Fruit fly (Drosophila melanogaster) whole organism, embryonic: Measurements from ENCODE around the gene CG2256.

Experiments used
- B-H2 ChIP-seq: fragments of 200-800 bp; sonication (Bioruptor generic); optimal IDR thresholded peaks from 2 replicates; lab custom pipeline; 2018; ENCODE audit warnings: missing biosample characterization, mild to moderate bottlenecking, missing genetic modification characterization
- CG42726 ChIP-seq: fragments of 200-800 bp; sonication (Bioruptor generic); IDR thresholded peaks from 2 replicates; pipeline ENCODE4 v1.3.6; 2022; ENCODE audit warnings: missing biosample characterization, missing genetic modification characterization; ENCODE audit not compliant: partially characterized antibody
- Dip3 ChIP-seq: fragments of 200-800 bp; sonication (Bioruptor generic); optimal IDR thresholded peaks from 3 replicates; lab custom pipeline; 2016; ENCODE audit warnings: missing biosample characterization, missing genetic modification characterization
- HLH3B ChIP-seq: fragments of 200-800 bp; sonication (Bioruptor generic); IDR thresholded peaks from 2 replicates; pipeline ENCODE4 v1.3.6; 2022; ENCODE audit warnings: missing biosample characterization, missing genetic modification characterization
- Mrtf ChIP-seq: fragments of 200-800 bp; sonication (Bioruptor generic); IDR thresholded peaks from 3 replicates; pipeline ENCODE4 v1.3.6; 2022; ENCODE audit warnings: missing biosample characterization, missing genetic modification characterization
- Optix ChIP-seq: fragments of 200-800 bp; sonication (Bioruptor generic); IDR thresholded peaks from 3 replicates; pipeline ENCODE4 v1.3.6; 2022; ENCODE audit warnings: missing biosample characterization, missing genetic modification characterization
- Sin3A ChIP-seq: fragments of >200 bp; optimal IDR thresholded peaks from 2 replicates; lab custom pipeline; 2018
- ase ChIP-seq: fragments of 200-800 bp; sonication (Bioruptor generic); IDR thresholded peaks from 3 replicates; pipeline ENCODE4 v1.3.6; 2022; ENCODE audit warnings: missing biosample characterization, missing genetic modification characterization
- ems ChIP-seq: fragments of 200-800 bp; sonication (Bioruptor generic); optimal IDR thresholded peaks from 3 replicates; lab custom pipeline; 2016; ENCODE audit warnings: missing biosample characterization, missing genetic modification characterization
- hkb ChIP-seq, 2 experiments: fragments of 200-800 bp in 1 of 2; fragments of >200 bp in 1 of 2; sonication (Bioruptor generic) in 1 of 2; IDR thresholded peaks in 1 of 2; optimal IDR thresholded peaks in 1 of 2; 2 replicates each; pipeline versions ENCODE4 v1.3.6 to Lab custom; 2017 to 2022; ENCODE audit warnings: missing biosample characterization in 1 of 2, missing genetic modification characterization in 1 of 2
- sens-2 ChIP-seq: fragments of 200-800 bp; sonication (Bioruptor generic); IDR thresholded peaks from 2 replicates; pipeline ENCODE4 v1.3.6; 2022; ENCODE audit warnings: missing biosample characterization, missing genetic modification characterization
- zfh2 ChIP-seq: fragments of 200-800 bp; sonication (Bioruptor generic); optimal IDR thresholded peaks from 2 replicates; lab custom pipeline; 2016; ENCODE audit warnings: missing biosample characterization, missing genetic modification characterization

dm6 chrX:8038934-8039333 is 48.1 kb downstream of the CG2256 start:
- TF ChIP-seq ase (GFP tag; lab: Robert Waterston, UW) (no peak), ems (GFP tag; lab: Kevin White, UChicago) (no peak), sens-2 (GFP tag; lab: Robert Waterston, UW) (no peak), CG42726 (GFP tag; lab: Robert Waterston, UW) (no peak), hkb (optimal IDR thresholded peaks at IDR 0.05; lab: Kevin White, UChicago) (no peak), hkb (GFP tag; IDR thresholded peaks at IDR 0.05; lab: Robert Waterston, UW) (no peak), Optix (GFP tag; lab: Robert Waterston, UW) (no peak), Dip3 (GFP tag; lab: Kevin White, UChicago) (no peak), Mrtf (GFP tag; lab: Robert Waterston, UW) (no peak), Sin3A (lab: Kevin White, UChicago) (no peak), B-H2 (GFP tag; lab: Kevin White, UChicago) (no peak), zfh2 (GFP tag; lab: Kevin White, UChicago) (no peak), HLH3B (GFP tag; lab: Robert Waterston, UW) (no peak)
